Fruit fly (Drosophila melanogaster) whole organism, embryonic: Measurements from ENCODE around the gene Nost.

Experiments used
- CG9817 ChIP-seq: fragments of 200-800 bp; sonication (Bioruptor generic); optimal IDR thresholded peaks from 2 replicates; lab custom pipeline; 2018; ENCODE audit warnings: missing biosample characterization, mild to moderate bottlenecking, missing genetic modification characterization, moderate library complexity
- E2f2 ChIP-seq: fragments of 200-800 bp; sonication (Bioruptor generic); IDR thresholded peaks from 2 replicates; pipeline ENCODE4 v1.3.6; 2022; ENCODE audit warnings: missing biosample characterization, missing genetic modification characterization
- HmgD ChIP-seq: fragments of 200-800 bp; sonication (Bioruptor generic); optimal IDR thresholded peaks from 3 replicates; lab custom pipeline; 2016; ENCODE audit warnings: missing biosample characterization, missing genetic modification characterization
- Hsf ChIP-seq: fragments of 200-800 bp; sonication (Bioruptor generic); optimal IDR thresholded peaks from 3 replicates; lab custom pipeline; 2016; ENCODE audit warnings: missing biosample characterization, missing genetic modification characterization
- Lim3 ChIP-seq: fragments of 200-800 bp; sonication (Bioruptor generic); IDR thresholded peaks from 2 replicates; pipeline ENCODE4 v1.3.6; 2022; ENCODE audit warnings: missing biosample characterization, missing genetic modification characterization
- chn ChIP-seq: fragments of 200-800 bp; sonication (Bioruptor generic); optimal IDR thresholded peaks from 2 replicates; lab custom pipeline; 2016; ENCODE audit warnings: missing biosample characterization, missing genetic modification characterization

DNA sequence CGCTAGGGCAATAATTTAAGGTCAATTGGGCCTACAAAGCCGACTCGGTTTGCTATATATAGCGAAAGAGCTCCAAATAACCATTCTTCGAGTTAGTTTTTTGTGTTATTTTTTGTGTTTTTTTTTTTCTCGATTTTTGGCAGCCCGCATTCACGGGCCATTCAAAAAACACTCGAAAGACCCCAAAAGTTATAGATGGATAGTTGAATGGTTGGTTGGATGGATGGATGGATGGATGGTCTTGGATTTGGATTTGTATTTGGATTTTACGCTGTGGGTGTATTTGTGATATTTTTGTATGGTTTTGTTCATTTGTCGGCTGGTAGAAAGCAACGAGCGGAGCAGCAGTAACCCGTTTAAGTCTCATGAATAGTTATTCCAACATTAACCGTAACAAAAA lies 34.0 kb downstream of the Nost start:
- TF ChIP-seq CG9817 (no peak), Hsf (GFP tag; lab: Kevin White, UChicago) (no peak), HmgD (no peak), chn (GFP tag; lab: Kevin White, UChicago) (no peak), Lim3 (GFP tag; lab: Robert Waterston, UW) (no peak), E2f2 (GFP tag; lab: Robert Waterston, UW) (no peak)
